Fruit fly (Drosophila melanogaster): Measurements from ENCODE around the gene t-cup.

Gene t-cup

DNA sequence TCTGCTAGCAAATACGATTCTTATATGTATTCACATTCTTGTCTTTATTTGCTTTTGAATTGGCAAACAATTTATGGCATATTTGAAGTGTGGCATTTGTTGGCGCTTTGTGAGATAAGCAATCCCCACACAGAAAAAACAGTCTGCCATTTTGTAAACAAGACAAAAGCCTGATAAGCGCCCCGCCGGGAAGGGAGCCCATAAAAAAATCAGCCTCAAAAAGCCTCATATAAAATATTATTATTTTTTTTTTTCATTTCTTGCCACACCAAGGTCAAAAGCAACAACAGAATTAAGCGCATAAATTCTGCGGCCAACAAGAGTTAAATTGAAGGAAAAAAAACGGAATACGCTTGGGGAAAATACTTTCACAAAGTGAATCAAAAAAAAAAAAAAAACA lies 21.8 kb downstream of the t-cup start (continued):
- TF ChIP-seq Usf (GFP tag; optimal IDR thresholded peaks at IDR 0.05), result no peak
- peak; percentile 27 for TF ChIP-seq fd3F (GFP tag; optimal IDR thresholded peaks at IDR 0.05)
- TF ChIP-seq ATbp (GFP tag; optimal IDR thresholded peaks at IDR 0.05), result peak; percentile 39
- no peak for TF ChIP-seq trh (GFP tag; optimal IDR thresholded peaks at IDR 0.05)
- TF ChIP-seq danr (GFP tag; IDR thresholded peaks at IDR 0.05), result no peak
- TF ChIP-seq Fer1 (GFP tag; optimal IDR thresholded peaks at IDR 0.05), result peak; percentile 74
- TF ChIP-seq chinmo (GFP tag; IDR thresholded peaks at IDR 0.05; ENCODE audit: partially characterized antibody), result no peak
- TF ChIP-seq Tbp (GFP tag; optimal IDR thresholded peaks at IDR 0.05), result no peak
- no peak for TF ChIP-seq CG9437 (GFP tag; optimal IDR thresholded peaks at IDR 0.05)
- no peak for TF ChIP-seq cg (GFP tag; optimal IDR thresholded peaks at IDR 0.05)
- TF ChIP-seq Dad (GFP tag; optimal IDR thresholded peaks at IDR 0.05), result no peak
- TF ChIP-seq Oaz (GFP tag; IDR thresholded peaks at IDR 0.05), result no peak
- TF ChIP-seq tin (GFP tag; optimal IDR thresholded peaks at IDR 0.05), result no peak
- 0 out of 2 replicates have a peak, but pooled peaks have one; percentile 19 for TF ChIP-seq vvl (GFP tag; IDR thresholded peaks at IDR 0.05)
- TF ChIP-seq kah (GFP tag; optimal IDR thresholded peaks at IDR 0.05), result no peak
- TF ChIP-seq CG18764 (GFP tag; optimal IDR thresholded peaks at IDR 0.05), result no peak
- no peak for TF ChIP-seq CG3726 (GFP tag; IDR thresholded peaks at IDR 0.05)
- TF ChIP-seq z (GFP tag; IDR thresholded peaks at IDR 0.05), result no peak
- no peak for TF ChIP-seq pnt (GFP tag; optimal IDR thresholded peaks at IDR 0.05)
- TF ChIP-seq Atf6 (GFP tag; IDR thresholded peaks at IDR 0.05), result peak; percentile 53; the same call in 1 of the 2 replicates
- no peak for TF ChIP-seq ab (GFP tag; optimal IDR thresholded peaks at IDR 0.05)
- TF ChIP-seq esg (GFP tag; conservative IDR thresholded peaks at IDR 0.05), result no peak
- TF ChIP-seq CG2202 (tag; optimal IDR thresholded peaks at IDR 0.05), result no peak
- no peak for TF ChIP-seq ro (GFP tag; IDR thresholded peaks at IDR 0.05)
- peak; percentile 7 for TF ChIP-seq bcd (GFP tag; optimal IDR thresholded peaks at IDR 0.05)
- TF ChIP-seq dmrt99B (tag; optimal IDR thresholded peaks at IDR 0.05), result peak; percentile 15
- no peak for TF ChIP-seq CG17328 (GFP tag; IDR thresholded peaks at IDR 0.05)
- no peak for TF ChIP-seq CG4424 (GFP tag; optimal IDR thresholded peaks at IDR 0.05)
- TF ChIP-seq CG9932 (GFP tag; IDR thresholded peaks at IDR 0.05), result no peak
- no peak for TF ChIP-seq CG12744 (GFP tag; optimal IDR thresholded peaks at IDR 0.05)
- peak; percentile 64 for TF ChIP-seq CG17568 (GFP tag; optimal IDR thresholded peaks at IDR 0.05)
- no peak for TF ChIP-seq CG3163 (GFP tag; optimal IDR thresholded peaks at IDR 0.05)
- TF ChIP-seq CG18262 (tag; optimal IDR thresholded peaks at IDR 0.05), result no peak
- TF ChIP-seq Blimp-1 (GFP tag; optimal IDR thresholded peaks at IDR 0.05), result peak; percentile 12
- TF ChIP-seq zf30C (GFP tag; optimal IDR thresholded peaks at IDR 0.05), result no peak
- no peak for TF ChIP-seq Hr3 (GFP tag; optimal IDR thresholded peaks at IDR 0.05)
- TF ChIP-seq Poxn (GFP tag; IDR thresholded peaks at IDR 0.05), result no peak
- TF ChIP-seq gt (GFP tag; IDR thresholded peaks at IDR 0.05), result no peak
- no peak for TF ChIP-seq CG1529 (GFP tag; optimal IDR thresholded peaks at IDR 0.05)
- TF ChIP-seq Fer2 (tag; optimal IDR thresholded peaks at IDR 0.05), result peak; percentile 10
- TF ChIP-seq gcm (GFP tag; optimal IDR thresholded peaks at IDR 0.05), result no peak
- TF ChIP-seq rib (GFP tag; IDR thresholded peaks at IDR 0.05), result peak; percentile 73
- no peak for TF ChIP-seq CG11085 (GFP tag; IDR thresholded peaks at IDR 0.05)
- TF ChIP-seq CG6272 (GFP tag; IDR thresholded peaks at IDR 0.05), result no peak
- TF ChIP-seq Drgx (GFP tag; IDR thresholded peaks at IDR 0.05), result no peak
- no peak for TF ChIP-seq Ssrp (tag; optimal IDR thresholded peaks at IDR 0.05)
- peak in 1 of 2 experiments; percentile 39 for TF ChIP-seq Pdp1 (GFP tag; optimal IDR thresholded peaks at IDR 0.05)
- no peak for TF ChIP-seq CG8944 (GFP tag; optimal IDR thresholded peaks at IDR 0.05)
- no peak for TF ChIP-seq CG17829 (tag; optimal IDR thresholded peaks at IDR 0.05)
- TF ChIP-seq h (optimal IDR thresholded peaks at IDR 0.05), result no peak
- TF ChIP-seq Eip74EF (GFP tag; optimal IDR thresholded peaks at IDR 0.05), result no peak
- TF ChIP-seq Antp (GFP tag; optimal IDR thresholded peaks at IDR 0.05), result no peak
- TF ChIP-seq CG9876 (GFP tag; optimal IDR thresholded peaks at IDR 0.05), result no peak
